Fruit fly (Drosophila melanogaster): ENCODE measurements around the gene Cyp4e3.

Gene Cyp4e3

DNA sequence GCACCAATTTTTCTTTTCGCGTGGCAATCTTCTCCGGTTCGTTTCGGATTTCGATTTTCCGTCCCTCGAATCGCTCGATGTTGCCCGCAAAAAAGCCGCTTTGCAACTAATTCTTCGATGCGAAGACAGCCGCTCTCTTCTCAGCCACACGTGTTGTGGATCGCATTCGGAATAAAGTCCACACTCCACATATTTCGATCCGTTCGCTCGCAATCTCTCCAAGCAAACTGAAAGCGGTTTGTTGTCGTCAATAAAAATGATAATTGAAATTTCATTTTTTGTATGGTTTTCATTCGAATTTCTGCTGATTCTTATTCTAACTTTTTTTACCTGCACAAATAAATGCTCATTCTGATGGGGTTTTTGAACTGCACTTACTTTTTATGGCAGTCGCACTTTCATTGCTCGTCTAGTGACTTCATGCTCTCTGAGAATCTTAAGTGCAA lies 44.0 kb downstream of the Cyp4e3 start, which contains the start of gene CG31710 (continued):
- TF ChIP-seq CG8281 (tag; optimal IDR thresholded peaks at IDR 0.05) (peak; percentile 40), CG15696 (tag; optimal IDR thresholded peaks at IDR 0.05) (no peak), CG2875 (GFP tag; optimal IDR thresholded peaks at IDR 0.05) (no peak), CG6254 (GFP tag; optimal IDR thresholded peaks at IDR 0.05) (no peak), grau (tag; optimal IDR thresholded peaks at IDR 0.05) (peak; percentile 7), Hey (tag; optimal IDR thresholded peaks at IDR 0.05) (no peak), CG31365 (tag; optimal IDR thresholded peaks at IDR 0.05) (no peak), CG4360 (GFP tag; IDR thresholded peaks at IDR 0.05) (no peak), Doc3 (GFP tag; IDR thresholded peaks at IDR 0.05; ENCODE audit: partially characterized antibody) (no peak), gem (tag; optimal IDR thresholded peaks at IDR 0.05) (no peak), sna (GFP tag; IDR thresholded peaks at IDR 0.05; ENCODE audit: partially characterized antibody) (no peak), seq (GFP tag; IDR thresholded peaks at IDR 0.05) (no peak), Side (GFP tag; optimal IDR thresholded peaks at IDR 0.05) (no peak), CG6765 (GFP tag; optimal IDR thresholded peaks at IDR 0.05) (peak; percentile 15), CG4404 (GFP tag; IDR thresholded peaks at IDR 0.05) (no peak), dmrt11E (tag; optimal IDR thresholded peaks at IDR 0.05) (no peak), pan (optimal IDR thresholded peaks at IDR 0.05) (no peak), pan (GFP tag; optimal IDR thresholded peaks at IDR 0.05 in 1 of 2, IDR thresholded peaks at IDR 0.05 in 1 of 2) (peak in 1 of 2 experiments; percentile 15), dpn (GFP tag; optimal IDR thresholded peaks at IDR 0.05) (no peak), tin (GFP tag; optimal IDR thresholded peaks at IDR 0.05) (no peak), CG43689 (GFP tag; IDR thresholded peaks at IDR 0.05) (no peak), wek (GFP tag; optimal IDR thresholded peaks at IDR 0.05) (peak; percentile 37), pnt (GFP tag; optimal IDR thresholded peaks at IDR 0.05) (no peak), sr (GFP tag; IDR thresholded peaks at IDR 0.05) (no peak), CG33213 (GFP tag; optimal IDR thresholded peaks at IDR 0.05) (no peak), grn (GFP tag; optimal IDR thresholded peaks at IDR 0.05) (no peak), slbo (GFP tag; IDR thresholded peaks at IDR 0.05) (no peak), Bgb (GFP tag; IDR thresholded peaks at IDR 0.05; ENCODE audit: partially characterized antibody) (peak; percentile 47; the same call in 1 of the 2 replicates), cas (GFP tag; IDR thresholded peaks at IDR 0.05) (0 out of 2 replicates have a peak, but pooled peaks have one; percentile 14), kni (GFP tag; optimal IDR thresholded peaks at IDR 0.05) (peak; percentile 62), stc (GFP tag; IDR thresholded peaks at IDR 0.05) (peak; percentile 24; the same call in 1 of the 2 replicates), ash1 (GFP tag; optimal IDR thresholded peaks at IDR 0.05) (no peak), Taf1 (GFP tag; IDR thresholded peaks at IDR 0.05) (no peak), CG32532 (GFP tag; IDR thresholded peaks at IDR 0.05) (peak; percentile 30; the same call in 1 of the 2 replicates), CG12104 (GFP tag; optimal IDR thresholded peaks at IDR 0.05) (no peak), Asciz (GFP tag; optimal IDR thresholded peaks at IDR 0.05) (peak; percentile 8), bowl (GFP tag; IDR thresholded peaks at IDR 0.05) (no peak), CG7745 (tag; optimal IDR thresholded peaks at IDR 0.05) (no peak), Atf3 (GFP tag; optimal IDR thresholded peaks at IDR 0.05) (no peak), cato (GFP tag; optimal IDR thresholded peaks at IDR 0.05; ENCODE audit: borderline replicate concordance) (no peak), MESR4 (GFP tag; optimal IDR thresholded peaks at IDR 0.05) (peak; percentile 11), CG2199 (GFP tag; IDR thresholded peaks at IDR 0.05) (peak; percentile 59; the same call in 1 of the 3 replicates), tna (GFP tag; IDR thresholded peaks at IDR 0.05; ENCODE audit: partially characterized antibody) (0 out of 2 replicates have a peak, but pooled peaks have one; percentile 41), dm (GFP tag; optimal IDR thresholded peaks at IDR 0.05) (peak; percentile 8), vnd (GFP tag; IDR thresholded peaks at IDR 0.05; ENCODE audit: partially characterized antibody) (no peak)

Measured in whole organism, embryonic.